Worm (Caenorhabditis elegans) whole organism, L4/young adult: ENCODE measurements around the gene fbxo-11.2.

Experiments used
- W03F9.2 ChIP-seq: fragments of 150-350 bp; optimal IDR thresholded peaks from 2 replicates; lab custom pipeline; 2014; ENCODE audit warnings: missing biosample characterization, missing genetic modification characterization
- dao-5 ChIP-seq: sonication (generic microtip); optimal IDR thresholded peaks from 2 replicates; lab custom pipeline; 2016; ENCODE audit warnings: missing genotype, missing genetic modification characterization, moderate library complexity, missing compliant biosample characterization
- him-1 ChIP-seq: sonication (generic microtip); optimal IDR thresholded peaks from 2 replicates; lab custom pipeline; 2016; ENCODE audit warnings: missing genotype, missing genetic modification reagents, missing genetic modification characterization, missing compliant biosample characterization

The fbxo-11.2 gene

DNA sequence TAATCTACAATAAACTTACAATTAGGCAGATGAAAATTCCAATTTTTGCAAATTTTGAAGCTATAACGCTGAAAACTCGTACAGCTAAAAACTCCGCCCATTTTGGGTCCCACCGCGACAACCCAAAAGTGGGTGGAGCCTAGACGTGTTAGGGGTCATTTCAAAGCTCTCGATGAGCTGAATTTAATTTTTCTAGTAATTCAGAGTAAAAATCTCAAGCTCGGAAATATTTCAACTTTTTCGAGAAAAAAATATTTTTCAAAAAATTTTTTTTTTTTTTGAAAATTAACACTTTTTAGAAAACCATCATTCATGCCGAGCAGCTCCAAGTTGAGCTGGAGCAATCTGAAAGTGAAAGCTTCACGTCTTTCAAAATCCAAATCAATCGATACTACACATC lies 51.7 kb downstream of the fbxo-11.2 start, which contains the start of gene R06B10.7:
Gene R06B10.7, minus strand, starts transcription at position 101 of the 400 bp plus-strand sequence.
- no peak for TF ChIP-seq him-1
- no peak for TF ChIP-seq W03F9.2 (tag; lab: Kevin White, UChicago)
- no peak for TF ChIP-seq dao-5 (tag; lab: Kevin White, UChicago)

DNA sequence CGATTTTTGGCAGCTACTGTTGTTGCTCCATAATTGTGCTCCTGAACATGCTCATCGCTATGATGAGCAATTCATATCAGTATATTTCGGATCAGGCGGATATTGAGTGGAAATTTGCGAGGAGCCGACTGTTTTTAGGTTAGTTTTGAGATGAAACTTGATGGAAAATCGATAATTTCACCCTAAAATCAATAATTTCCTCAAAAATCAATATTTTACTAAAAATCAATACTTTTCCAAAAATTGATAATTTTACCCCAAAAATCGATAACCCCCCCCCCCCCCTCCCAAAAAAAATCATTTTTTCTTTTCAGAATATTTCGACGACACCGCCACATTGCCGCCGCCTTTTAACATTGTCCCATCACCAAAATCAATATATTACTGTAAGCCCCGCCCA lies 54.2 kb downstream of the fbxo-11.2 start:
- TF ChIP-seq dao-5 (tag; lab: Kevin White, UChicago) (no peak), W03F9.2 (tag; lab: Kevin White, UChicago) (no peak), him-1 (no peak)

DNA sequence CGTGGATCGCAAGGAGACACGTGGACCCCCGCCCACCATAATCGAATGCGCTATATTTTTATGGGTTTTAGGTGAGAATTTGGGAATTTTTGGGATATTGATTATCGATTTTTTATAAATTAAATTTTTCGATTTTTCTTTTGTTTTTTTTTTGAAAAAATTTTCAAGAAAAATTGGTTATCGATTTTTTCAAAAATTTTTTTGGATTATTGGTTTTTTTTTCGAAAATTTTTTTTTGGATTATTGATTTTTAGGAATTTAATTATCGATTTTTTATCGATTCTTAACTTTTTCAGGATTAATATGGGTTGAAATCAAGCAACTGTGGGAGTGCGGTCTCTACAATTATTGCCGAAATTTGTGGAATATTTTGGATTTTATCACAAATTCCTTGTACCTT lies 56.5 kb downstream of the fbxo-11.2 start:
- no peak for TF ChIP-seq him-1
- no peak for TF ChIP-seq W03F9.2 (tag; lab: Kevin White, UChicago)
- no peak for TF ChIP-seq dao-5 (tag; lab: Kevin White, UChicago)
